Fruit fly (Drosophila melanogaster) whole organism, wandering third instar larva: ENCODE measurements around the gene PXo.

Experiments used
- Abd-B ChIP-seq: fragments of >200 bp; optimal IDR thresholded peaks from 2 replicates; lab custom pipeline; 2017; ENCODE audit warnings: missing biosample characterization, missing genetic modification characterization
- CG32264 ChIP-seq: fragments of 200-800 bp; sonication (Bioruptor generic); optimal IDR thresholded peaks from 2 replicates; lab custom pipeline; 2016; ENCODE audit warnings: missing biosample characterization, missing genetic modification characterization
- CG9705 ChIP-seq: fragments of 200-800 bp; sonication (Bioruptor generic); optimal IDR thresholded peaks from 2 replicates; lab custom pipeline; 2018; ENCODE audit warnings: missing biosample characterization, mild to moderate bottlenecking, missing genetic modification characterization
- Dif ChIP-seq: fragments of 200-275, 200-300 bp; sonication (Bioruptor generic); optimal IDR thresholded peaks from 2 replicates; lab custom pipeline; 2018; ENCODE audit warnings: missing biosample characterization, missing genetic modification characterization; ENCODE audit not compliant: partially characterized antibody
- HLH106 ChIP-seq: fragments of 200-800 bp; optimal IDR thresholded peaks from 3 replicates; lab custom pipeline; 2019; ENCODE audit warnings: missing biosample characterization, mild to moderate bottlenecking, missing genetic modification characterization, moderate library complexity
- Hnf4 ChIP-seq: fragments of 200-800 bp; sonication (Bioruptor generic); optimal IDR thresholded peaks from 2 replicates; lab custom pipeline; 2016; ENCODE audit warnings: missing biosample characterization, mild to moderate bottlenecking, missing genetic modification characterization
- Hr83 ChIP-seq: fragments of 200-300 bp; sonication (Bioruptor generic); optimal IDR thresholded peaks from 2 replicates; lab custom pipeline; 2016; ENCODE audit warnings: missing biosample characterization, mild to moderate bottlenecking, missing genetic modification characterization, moderate library complexity; ENCODE audit not compliant: poor library complexity, severe bottlenecking
- Jra ChIP-seq: sonication (Bioruptor generic); optimal IDR thresholded peaks from 2 replicates; lab custom pipeline; 2016; ENCODE audit warnings: missing biosample characterization, missing genetic modification characterization
- Mio ChIP-seq: sonication (Bioruptor generic); optimal IDR thresholded peaks from 2 replicates; lab custom pipeline; 2016; ENCODE audit warnings: missing biosample characterization, missing genetic modification characterization
- Myc ChIP-seq: fragments of >200 bp; optimal IDR thresholded peaks from 2 replicates; lab custom pipeline; 2017
- OdsH ChIP-seq: fragments of 200-800 bp; sonication (Bioruptor generic); optimal IDR thresholded peaks from 2 replicates; lab custom pipeline; 2016; ENCODE audit warnings: missing biosample characterization, mild to moderate bottlenecking, missing genetic modification characterization
- Rel ChIP-seq, 2 experiments: fragments of 200-800 bp; sonication (Bioruptor generic) in 1 of 2; optimal IDR thresholded peaks; 2 replicates in 1 of 2; 3 replicates in 1 of 2; lab custom pipeline; 2016 to 2019; ENCODE audit warnings: mild to moderate bottlenecking in 2 of 2, missing biosample characterization in 2 of 2, missing genetic modification characterization in 2 of 2, moderate library complexity in 1 of 2
- Sp1 ChIP-seq: fragments of 200-800 bp; sonication (Bioruptor generic); optimal IDR thresholded peaks from 3 replicates; lab custom pipeline; 2019; ENCODE audit warnings: missing biosample characterization, mild to moderate bottlenecking, missing genetic modification characterization, moderate library complexity
- Vsx2 ChIP-seq: fragments of 200-300, 225-300 bp; sonication (Bioruptor generic); optimal IDR thresholded peaks from 2 replicates; lab custom pipeline; 2018; ENCODE audit warnings: missing biosample characterization, missing genetic modification characterization; ENCODE audit not compliant: partially characterized antibody
- br ChIP-seq: fragments of 200-800 bp; sonication (Bioruptor generic); optimal IDR thresholded peaks from 2 replicates; lab custom pipeline; 2016; ENCODE audit warnings: missing biosample characterization, missing genetic modification characterization
- brk ChIP-seq: fragments of 200-800 bp; sonication (Bioruptor generic); optimal IDR thresholded peaks from 2 replicates; lab custom pipeline; 2016; ENCODE audit warnings: missing biosample characterization, mild to moderate bottlenecking, missing genetic modification characterization
- dmrt93B ChIP-seq: fragments of 200-800 bp; sonication (Bioruptor generic); optimal IDR thresholded peaks from 2 replicates; lab custom pipeline; 2018; ENCODE audit warnings: missing biosample characterization, mild to moderate bottlenecking, missing genetic modification characterization
- dsf ChIP-seq: sonication (Bioruptor generic); optimal IDR thresholded peaks from 2 replicates; lab custom pipeline; 2016; ENCODE audit warnings: missing biosample characterization, missing genetic modification characterization, borderline replicate concordance
- ey ChIP-seq: fragments of 200-800 bp; sonication (Bioruptor generic); optimal IDR thresholded peaks from 2 replicates; lab custom pipeline; 2016; ENCODE audit warnings: missing biosample characterization, missing genetic modification characterization
- foxo ChIP-seq, 2 experiments: fragments of 200-800 bp; sonication (Bioruptor generic); optimal IDR thresholded peaks; 2 replicates in 1 of 2; 3 replicates in 1 of 2; lab custom pipeline; 2016 to 2017; ENCODE audit warnings: missing biosample characterization in 2 of 2, missing genetic modification characterization in 2 of 2
- h ChIP-seq: fragments of 200-800 bp; sonication (Bioruptor generic); optimal IDR thresholded peaks from 3 replicates; lab custom pipeline; 2016; ENCODE audit warnings: missing biosample characterization, mild to moderate bottlenecking, missing genetic modification characterization
- jim ChIP-seq: fragments of 175-275, 200-325 bp; sonication (Bioruptor generic); optimal IDR thresholded peaks from 2 replicates; lab custom pipeline; 2016; ENCODE audit warnings: missing biosample characterization, mild to moderate bottlenecking, missing genetic modification characterization
- lola ChIP-seq: fragments of >200 bp; optimal IDR thresholded peaks from 2 replicates; lab custom pipeline; 2017; ENCODE audit warnings: missing biosample characterization, missing genetic modification characterization
- pan ChIP-seq: fragments of >200 bp; optimal IDR thresholded peaks from 2 replicates; lab custom pipeline; 2017
- psq ChIP-seq: fragments of 200-800 bp; sonication (Bioruptor generic); optimal IDR thresholded peaks from 3 replicates; lab custom pipeline; 2017; ENCODE audit warnings: missing biosample characterization, mild to moderate bottlenecking, missing genetic modification characterization, moderate library complexity
- sage ChIP-seq: fragments of 200-800 bp; sonication (Bioruptor generic); optimal IDR thresholded peaks from 2 replicates; lab custom pipeline; 2016; ENCODE audit warnings: missing biosample characterization, mild to moderate bottlenecking, missing genetic modification characterization
- tai ChIP-seq: sonication (Bioruptor generic); optimal IDR thresholded peaks from 2 replicates; lab custom pipeline; 2016; ENCODE audit warnings: missing biosample characterization, missing genetic modification characterization
- usp ChIP-seq: fragments of >200 bp; optimal IDR thresholded peaks from 2 replicates; lab custom pipeline; 2017; ENCODE audit warnings: missing biosample characterization, missing genetic modification characterization

PXo gene

DNA sequence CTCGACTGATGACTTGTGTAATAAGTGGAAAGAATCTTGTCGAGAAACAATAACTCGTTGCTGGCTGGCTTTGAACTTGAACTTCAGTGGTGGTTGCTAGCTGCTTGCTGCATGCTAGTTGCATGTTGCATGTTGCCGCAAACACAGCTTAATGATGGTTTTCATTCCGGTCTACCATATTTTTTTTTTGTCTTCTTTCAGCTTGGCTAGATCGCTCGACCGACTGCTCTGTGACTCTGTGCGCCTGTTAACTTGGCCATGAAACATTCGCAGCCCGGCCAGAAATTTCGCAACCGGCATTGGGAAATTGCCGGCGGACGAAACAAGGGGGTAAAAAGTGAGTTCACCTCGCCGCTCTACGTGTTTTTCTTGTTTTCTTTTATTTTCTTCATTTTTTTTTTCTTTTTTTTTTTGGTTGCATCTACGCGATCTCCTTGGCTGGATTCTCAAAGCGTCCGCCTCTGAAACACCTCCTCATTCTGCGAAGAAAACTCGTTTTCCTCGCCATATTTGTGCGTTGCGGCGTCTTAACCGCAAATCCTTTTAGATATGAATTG, 22.3 kb upstream of the PXo start:
- TF ChIP-seq pan (no peak), Dif (GFP tag; lab: Kevin White, UChicago) (no peak), CG32264 (GFP tag; lab: Kevin White, UChicago) (no peak), foxo (GFP tag; optimal IDR thresholded peaks at IDR 0.05; lab: Kevin White, UChicago) (no peak), sage (no peak), psq (GFP tag; lab: Kevin White, UChicago) (no peak), Myc (lab: Kevin White, UChicago) (no peak), dsf (GFP tag; lab: Kevin White, UChicago) (no peak), Abd-B (GFP tag; lab: Kevin White, UChicago) (no peak)

- TF ChIP-seq OdsH (peak; percentile 11), Sp1 (GFP tag; lab: Kevin White, UChicago) (peak; percentile 15), lola (GFP tag; lab: Kevin White, UChicago) (no peak), foxo (GFP tag; optimal IDR thresholded peaks at IDR 0.05; lab: Kevin White, UChicago) (no peak), ey (GFP tag; lab: Kevin White, UChicago) (no peak), usp (GFP tag; lab: Kevin White, UChicago) (no peak), HLH106 (tag; lab: Kevin White, UChicago) (peak; percentile 44), tai (GFP tag; lab: Kevin White, UChicago) (no peak), Mio (no peak), dmrt93B (no peak)
Measured at dm6 chr3L:5941508-5941907, 20.4 kb upstream of the PXo start.

dm6 chr3L:5941086-5941485, 20.0 kb upstream of the PXo start:
- TF ChIP-seq Hr83 (GFP tag; lab: Kevin White, UChicago): no peak
- TF ChIP-seq Dif (GFP tag; lab: Kevin White, UChicago): no peak
- TF ChIP-seq sage: no peak
- no peak for TF ChIP-seq dmrt93B
- no peak for TF ChIP-seq usp (GFP tag; lab: Kevin White, UChicago)
- no peak for TF ChIP-seq Jra
- no peak for TF ChIP-seq jim (GFP tag; lab: Kevin White, UChicago)
- peak in 1 of 2 experiments; percentile 1 for TF ChIP-seq foxo (GFP tag; optimal IDR thresholded peaks at IDR 0.05; lab: Kevin White, UChicago)
- TF ChIP-seq br (GFP tag; lab: Kevin White, UChicago): peak; percentile 19

DNA sequence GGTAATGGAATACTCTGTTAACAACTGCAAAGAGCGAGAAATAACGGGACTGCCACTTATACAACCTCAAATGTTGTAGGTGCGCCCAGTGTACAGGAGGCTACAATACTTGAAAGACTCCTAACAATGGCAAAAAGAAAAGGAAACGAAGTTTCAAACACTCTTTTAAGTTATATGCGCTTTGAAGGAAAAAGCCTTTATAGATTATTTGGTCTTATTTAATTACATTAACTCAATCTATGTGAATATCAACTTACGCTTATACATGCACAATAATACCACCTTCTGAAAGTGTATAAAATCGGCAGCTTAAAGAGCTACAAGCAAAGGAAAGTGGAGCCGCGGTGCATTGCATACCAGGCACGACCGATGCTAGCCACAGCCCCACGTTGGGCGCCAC, 19.3 kb upstream of the PXo start:
- TF ChIP-seq Rel (GFP tag; optimal IDR thresholded peaks at IDR 0.05; lab: Kevin White, UChicago): no peak
- TF ChIP-seq Rel (tag; optimal IDR thresholded peaks at IDR 0.05; lab: Kevin White, UChicago): no peak
- TF ChIP-seq, all 38 proteins: peak for 0

dm6 chr3L:5932363-5932914, 11.3 kb upstream of the PXo start, which contains the start of gene Rcc1:
Gene Rcc1, minus strand, starts transcription at chr3L:5932773.
- TF ChIP-seq h: no peak
- peak; percentile 3 for TF ChIP-seq HLH106 (tag; lab: Kevin White, UChicago)
- TF ChIP-seq Hnf4: no peak
- no peak for TF ChIP-seq OdsH
- no peak for TF ChIP-seq CG9705 (GFP tag; lab: Kevin White, UChicago)
- no peak for TF ChIP-seq CG32264 (GFP tag; lab: Kevin White, UChicago)
- no peak for TF ChIP-seq lola (GFP tag; lab: Kevin White, UChicago)
- peak in 1 of 2 experiments; percentile 2 for TF ChIP-seq foxo (GFP tag; optimal IDR thresholded peaks at IDR 0.05; lab: Kevin White, UChicago)
- peak; percentile 98 for TF ChIP-seq Myc (lab: Kevin White, UChicago)
- no peak for TF ChIP-seq Vsx2 (GFP tag; lab: Kevin White, UChicago)
- no peak for TF ChIP-seq sage
- TF ChIP-seq brk (GFP tag; lab: Kevin White, UChicago): no peak
- TF ChIP-seq, all 38 proteins: peak for 3

DNA sequence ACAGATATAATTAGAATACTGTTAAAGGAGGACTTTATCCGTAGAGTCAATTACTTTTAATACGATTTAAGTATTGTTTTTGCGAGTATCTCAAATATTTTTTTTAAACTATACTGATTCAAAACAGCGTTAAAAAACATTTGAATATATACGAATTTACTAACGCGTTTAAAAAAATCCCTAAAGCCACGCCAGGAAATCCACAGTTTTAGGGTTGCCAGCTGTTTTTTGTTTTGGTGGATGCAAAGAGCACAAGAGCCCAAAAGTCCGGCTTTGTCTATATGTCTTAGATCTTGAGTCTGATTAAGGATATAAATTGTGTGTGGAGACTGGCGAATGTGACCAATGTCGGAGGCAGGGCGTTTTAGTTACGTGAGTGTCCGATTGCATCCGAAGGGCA, 6.4 kb upstream of the PXo start:
- TF ChIP-seq jim (GFP tag; lab: Kevin White, UChicago) (no peak), lola (GFP tag; lab: Kevin White, UChicago) (no peak), usp (GFP tag; lab: Kevin White, UChicago) (no peak)
